Worm (Caenorhabditis elegans): ENCODE results near the gene ZC196.2.

DNA sequence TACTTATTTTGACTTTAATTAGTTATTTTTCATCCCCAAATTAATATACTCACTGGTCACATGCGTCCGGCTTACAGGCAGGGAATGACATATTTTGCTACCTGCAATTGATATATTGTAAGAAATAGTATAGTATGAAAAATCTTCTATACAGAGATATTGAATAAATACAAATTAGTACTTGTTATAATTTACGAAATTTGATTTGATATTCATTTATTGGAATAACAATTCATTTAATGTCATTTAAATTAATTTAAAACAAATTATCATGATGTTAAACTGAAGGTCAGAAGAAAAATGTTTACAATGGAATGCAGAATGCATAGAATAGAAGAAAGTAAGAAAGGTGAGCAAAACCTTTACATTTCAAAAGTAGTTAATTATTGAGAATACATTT is 19.4 kb downstream of the ZC196.2 start, which contains the start of gene B0507.7:
- TF ChIP-seq ztf-23 (GFP tag; IDR thresholded peaks at IDR 0.05) (no peak), T22C8.4 (GFP tag; IDR thresholded peaks at IDR 0.05) (no peak), ztf-29 (GFP tag; IDR thresholded peaks at IDR 0.05) (no peak), cog-1 (tag; optimal IDR thresholded peaks at IDR 0.05) (no peak), flt-1 (GFP tag; IDR thresholded peaks at IDR 0.05) (no peak)
